Fruit fly (Drosophila melanogaster): ENCODE measurements around the gene CG14636.

- TF ChIP-seq CG8478 (optimal IDR thresholded peaks at IDR 0.05) (no peak), usp (GFP tag; optimal IDR thresholded peaks at IDR 0.05) (no peak), psq (optimal IDR thresholded peaks at IDR 0.05) (no peak)
These were observed 37.8 kb upstream of the CG14636 start, which contains the start of gene CG14644 for dm6 chr3R:4252943-4253342.
